Fruit fly (Drosophila melanogaster): ENCODE measurements around the gene Fhos.

- TF ChIP-seq h (optimal IDR thresholded peaks at IDR 0.05) = no peak
- no peak for TF ChIP-seq psq (optimal IDR thresholded peaks at IDR 0.05)
Observed at dm6 chr3L:8731494-8731994, 21.9 kb upstream of the Fhos start, which contains the start of gene Cp16.

Data from Kc167 (cell line).